Fruit fly (Drosophila melanogaster): ENCODE measurements around the gene Rsph9.

DNA sequence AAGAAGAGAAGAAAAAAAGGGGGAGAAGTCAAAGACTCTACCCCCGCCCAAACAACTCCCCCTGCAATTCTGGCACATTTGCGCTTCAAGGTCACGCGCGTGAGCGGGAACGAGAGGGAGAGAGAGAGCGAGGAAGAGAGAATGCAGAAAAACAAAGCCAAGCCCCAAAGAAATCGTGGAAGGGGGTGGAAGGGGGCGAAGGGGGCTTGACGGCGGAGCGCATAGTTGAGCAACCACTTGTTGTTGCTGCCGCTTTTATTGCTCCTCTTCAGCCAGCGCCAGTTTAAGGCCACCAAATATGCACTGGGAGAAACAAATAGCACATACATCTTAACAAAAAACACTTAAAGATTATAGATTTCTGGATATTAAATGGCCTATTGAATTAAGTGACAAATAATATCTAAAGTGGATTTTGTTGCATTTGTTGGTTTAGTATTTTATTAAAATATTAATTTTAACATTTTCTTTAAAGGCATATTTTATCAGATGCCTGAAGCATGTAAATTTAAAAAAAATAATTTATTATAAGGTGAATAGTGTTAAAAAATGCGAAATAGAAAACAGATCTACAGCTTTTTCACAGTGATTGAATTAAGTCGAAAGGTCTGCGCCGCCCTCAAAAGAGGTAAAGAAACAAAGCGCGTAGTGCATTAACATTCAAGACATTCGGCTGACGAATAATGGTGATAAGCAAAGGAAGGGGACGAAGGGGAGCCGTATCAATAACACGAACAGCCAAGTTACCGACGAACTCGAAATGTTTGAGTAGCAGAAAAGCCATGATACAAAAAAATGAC is 17.6 kb upstream of the Rsph9 start:
- peak; percentile 53; the same call in 1 of the 2 replicates for TF ChIP-seq CG10348 (GFP tag; IDR thresholded peaks at IDR 0.05)
- peak; percentile 42 for TF ChIP-seq Pif1B (GFP tag; optimal IDR thresholded peaks at IDR 0.05)
- TF ChIP-seq Snoo (tag; optimal IDR thresholded peaks at IDR 0.05), result peak; percentile 93
- TF ChIP-seq CG8159 (tag; optimal IDR thresholded peaks at IDR 0.05), result peak; percentile 99
- TF ChIP-seq EcR (GFP tag; optimal IDR thresholded peaks at IDR 0.05), result peak; percentile 98
- TF ChIP-seq CG12605 (GFP tag; IDR thresholded peaks at IDR 0.05), result peak; percentile 89
- TF ChIP-seq CG32121 (GFP tag; IDR thresholded peaks at IDR 0.05), result peak; percentile 88
- TF ChIP-seq CG4496 (GFP tag; IDR thresholded peaks at IDR 0.05), result peak; percentile 89

Data from whole organism, pupa.